Fruit fly (Drosophila melanogaster) S2 (cell line): ENCODE results near the gene ATPsynGL.

Source experiments
- CG8478 ChIP-seq: fragments of >200 bp; optimal IDR thresholded peaks from 2 replicates; lab custom pipeline; 2018
- CTCF ChIP-seq, 2 experiments: fragments of >200 bp; optimal IDR thresholded peaks; 2 replicates each; lab custom pipeline; 2018

Gene ATPsynGL

dm6 chr2L:7788952-7789466, 41.9 kb downstream of the ATPsynGL start:
- TF ChIP-seq CTCF (optimal IDR thresholded peaks at IDR 0.05; lab: Kevin White, UChicago) = no peak
- TF ChIP-seq CG8478 = no peak

- TF ChIP-seq CTCF (optimal IDR thresholded peaks at IDR 0.05; lab: Kevin White, UChicago) (no peak), CG8478 (no peak)
Measured at dm6 chr2L:7790081-7790447, 43.0 kb downstream of the ATPsynGL start.

- TF ChIP-seq CTCF (optimal IDR thresholded peaks at IDR 0.05; lab: Kevin White, UChicago) (no peak), CG8478 (no peak)
Measured at dm6 chr2L:7790448-7791355, 43.6 kb downstream of the ATPsynGL start, which contains the start of gene CG7149. TSS of gene CG7149 (minus strand) at chr2L:7790557.

dm6 chr2L:7791356-7791738, 44.3 kb downstream of the ATPsynGL start:
- TF ChIP-seq CTCF (optimal IDR thresholded peaks at IDR 0.05; lab: Kevin White, UChicago) (no peak), CG8478 (no peak)

- TF ChIP-seq CG8478 = no peak
- TF ChIP-seq CTCF (optimal IDR thresholded peaks at IDR 0.05; lab: Kevin White, UChicago) = no peak
Measured at dm6 chr2L:7794689-7795475, 47.8 kb downstream of the ATPsynGL start.

- TF ChIP-seq CG8478 (no peak), CTCF (optimal IDR thresholded peaks at IDR 0.05; lab: Kevin White, UChicago) (no peak)
Measured at dm6 chr2L:7795859-7796258, 48.8 kb downstream of the ATPsynGL start, which contains the start of gene LKRSDH. TSS of gene LKRSDH (minus strand) at chr2L:7795959.
